Worm (Caenorhabditis elegans): ENCODE measurements around the gene C18E9.8.

DNA sequence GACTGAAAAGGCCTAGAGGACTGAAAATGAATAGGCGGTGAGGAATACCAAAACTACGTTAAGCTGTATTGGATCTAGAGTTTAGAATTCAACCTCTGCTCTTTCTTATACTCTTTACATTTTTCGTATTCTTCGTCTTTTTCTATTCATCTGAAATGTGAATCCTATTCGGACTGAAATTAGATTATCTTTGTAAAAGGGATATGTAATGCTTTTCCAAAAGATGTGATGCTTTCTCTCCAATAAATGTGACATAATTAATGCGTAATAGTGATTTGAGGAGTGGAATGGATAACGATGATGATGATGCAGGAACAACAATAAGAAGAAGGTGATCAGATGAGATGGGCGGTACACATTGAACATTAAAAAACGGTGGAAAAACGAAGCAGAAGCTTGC is 39.2 kb downstream of the C18E9.8 start:
- no peak for TF ChIP-seq sea-2 (GFP tag; optimal IDR thresholded peaks at IDR 0.05)
- no peak for TF ChIP-seq nhr-43 (tag; optimal IDR thresholded peaks at IDR 0.05; ENCODE audit: poor library complexity, severe bottlenecking)
- TF ChIP-seq nfya-1 (tag; optimal IDR thresholded peaks at IDR 0.05; ENCODE audit: insufficient read depth): no peak
- no peak for TF ChIP-seq elt-2 (tag; optimal IDR thresholded peaks at IDR 0.05)
- TF ChIP-seq mdl-1 (tag; optimal IDR thresholded peaks at IDR 0.05): no peak
- TF ChIP-seq tbx-2 (tag; optimal IDR thresholded peaks at IDR 0.05): no peak
- no peak for TF ChIP-seq nhr-11 (tag; optimal IDR thresholded peaks at IDR 0.05)
- TF ChIP-seq pqm-1 (tag; optimal IDR thresholded peaks at IDR 0.05): no peak
- no peak for TF ChIP-seq ceh-28 (tag; optimal IDR thresholded peaks at IDR 0.05)
- no peak for TF ChIP-seq nhr-77 (tag; optimal IDR thresholded peaks at IDR 0.05)
